Worm (Caenorhabditis elegans) whole organism, L4/young adult: Measurements from ENCODE around the gene nhr-114.

ENCODE experiments used
- W03F9.2 ChIP-seq: fragments of 150-350 bp; optimal IDR thresholded peaks from 2 replicates; lab custom pipeline; 2014; ENCODE audit warnings: missing biosample characterization, missing genetic modification characterization
- dao-5 ChIP-seq: sonication (generic microtip); optimal IDR thresholded peaks from 2 replicates; lab custom pipeline; 2016; ENCODE audit warnings: missing genotype, missing genetic modification characterization, moderate library complexity, missing compliant biosample characterization
- him-1 ChIP-seq: sonication (generic microtip); optimal IDR thresholded peaks from 2 replicates; lab custom pipeline; 2016; ENCODE audit warnings: missing genotype, missing genetic modification reagents, missing genetic modification characterization, missing compliant biosample characterization

DNA sequence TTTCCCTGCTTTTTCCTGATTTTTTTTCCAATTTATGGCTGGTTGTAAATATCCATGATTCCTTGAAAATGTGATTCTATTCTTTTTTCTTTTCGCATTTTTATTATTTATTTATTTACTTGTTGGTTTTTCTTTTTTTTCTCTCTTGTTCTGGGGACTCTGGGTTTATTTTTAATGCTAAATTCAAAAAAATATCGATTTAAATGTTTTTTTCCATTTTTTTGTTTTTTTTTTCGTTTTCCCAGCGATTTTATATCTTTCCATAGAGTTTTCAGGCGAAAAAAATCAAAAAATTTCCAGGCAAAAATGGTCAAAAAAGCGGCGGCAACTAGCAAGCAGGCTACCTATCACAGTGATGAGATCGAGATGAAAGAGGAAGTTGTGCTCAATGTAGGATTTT, 12.2 kb downstream of the nhr-114 start, which contains the start of gene rpac-40:
- TF ChIP-seq him-1 (tag; lab: Kevin White, UChicago) (no peak), dao-5 (tag; lab: Kevin White, UChicago) (no peak), W03F9.2 (tag; lab: Kevin White, UChicago) (no peak)
